Worm (Caenorhabditis elegans) whole organism, young adult: ENCODE measurements around the gene F55A11.8.

Experiments
- B0035.1 ChIP-seq: sonication (generic microtip); optimal IDR thresholded peaks from 2 replicates; lab custom pipeline; 2016; ENCODE audit warnings: missing genetic modification characterization, mild to moderate bottlenecking, missing compliant biosample characterization, missing genotype, missing genetic modification reagents
- F55B11.4 ChIP-seq: sonication (generic microtip); optimal IDR thresholded peaks from 2 replicates; lab custom pipeline; 2016; ENCODE audit warnings: missing compliant biosample characterization, missing genetic modification characterization, borderline replicate concordance; ENCODE audit not compliant: insufficient read depth
- K12H6.12 ChIP-seq: fragments of 200-800 bp; sonication (Bioruptor generic); optimal IDR thresholded peaks from 2 replicates; lab custom pipeline; 2018; ENCODE audit warnings: mild to moderate bottlenecking, missing genetic modification characterization, missing compliant biosample characterization
- T26A5.8 ChIP-seq: sonication (generic microtip); optimal IDR thresholded peaks from 2 replicates; lab custom pipeline; 2016; ENCODE audit warnings: missing genetic modification characterization, missing compliant biosample characterization
- Y53G8AR.9 ChIP-seq: fragments of 200-800 bp; sonication (Bioruptor generic); conservative IDR thresholded peaks from 2 replicates; pipeline ENCODE4 v1.3.6; 2022; ENCODE audit warnings: missing genetic modification reagents, missing genetic modification characterization, missing compliant biosample characterization
- Y67H2A.10 ChIP-seq: fragments of 200-800 bp; sonication (Bioruptor generic); conservative IDR thresholded peaks from 2 replicates; pipeline ENCODE4 v1.3.6; 2022; ENCODE audit warnings: missing genetic modification reagents, missing genetic modification characterization, missing compliant biosample characterization
- Y79H2A.3 ChIP-seq: fragments of 200-800 bp; sonication (Bioruptor generic); conservative IDR thresholded peaks from 2 replicates; pipeline ENCODE4 v1.3.6; 2022; ENCODE audit warnings: missing genetic modification reagents, missing genetic modification characterization, missing compliant biosample characterization
- Y95B8A.8 ChIP-seq: fragments of 200-800 bp; sonication (Bioruptor generic); IDR thresholded peaks from 2 replicates; pipeline ENCODE4 v1.3.6; 2022; ENCODE audit warnings: missing genetic modification reagents, missing genetic modification characterization, missing compliant biosample characterization
- ama-1 ChIP-seq, 3 experiments: fragments of 150-350 bp in 1 of 3; sonication (generic microtip) in 2 of 3; optimal IDR thresholded peaks; 2 replicates each; lab custom pipeline; 2014 to 2018; ENCODE audit warnings: missing biosample characterization in 2 of 3, missing genetic modification characterization in 2 of 3, missing genetic modification reagents in 2 of 3
- aptf-2 ChIP-seq: fragments of 200-800 bp; sonication (Bioruptor generic); conservative IDR thresholded peaks from 2 replicates; pipeline ENCODE4 v1.3.6; 2022; ENCODE audit warnings: missing genetic modification reagents, missing genetic modification characterization, missing compliant biosample characterization
- aptf-3 ChIP-seq: fragments of 200-800 bp; sonication (Bioruptor generic); IDR thresholded peaks from 2 replicates; pipeline ENCODE4 v1.3.6; 2022; ENCODE audit warnings: missing genetic modification characterization, missing compliant biosample characterization
- athp-1 ChIP-seq: sonication (generic microtip); optimal IDR thresholded peaks from 2 replicates; lab custom pipeline; 2017; ENCODE audit warnings: mild to moderate bottlenecking, missing genetic modification characterization, missing compliant biosample characterization
- attf-5 ChIP-seq: fragments of 200-800 bp; sonication (Bioruptor generic); optimal IDR thresholded peaks from 2 replicates; lab custom pipeline; 2018; ENCODE audit warnings: mild to moderate bottlenecking, missing genetic modification characterization, missing compliant biosample characterization
- ceh-40 ChIP-seq: fragments of 200-800 bp; sonication (Bioruptor generic); IDR thresholded peaks from 2 replicates; pipeline ENCODE4 v1.3.6; 2022; ENCODE audit warnings: missing genetic modification characterization, missing compliant biosample characterization
- ceh-58 ChIP-seq: fragments of 200-800 bp; sonication (Bioruptor generic); IDR thresholded peaks from 2 replicates; pipeline ENCODE4 v1.3.6; 2022; ENCODE audit warnings: missing genetic modification characterization, missing compliant biosample characterization
- ceh-79 ChIP-seq: sonication (generic microtip); optimal IDR thresholded peaks from 2 replicates; lab custom pipeline; 2017; ENCODE audit warnings: mild to moderate bottlenecking, missing genetic modification characterization, missing compliant biosample characterization
- chd-7 ChIP-seq: sonication (generic microtip); optimal IDR thresholded peaks from 2 replicates; lab custom pipeline; 2016; ENCODE audit warnings: mild to moderate bottlenecking, missing genetic modification characterization, moderate library complexity, missing compliant biosample characterization
- dox-1 ChIP-seq: fragments of 200-800 bp; sonication (Bioruptor generic); IDR thresholded peaks from 2 replicates; pipeline ENCODE4 v1.3.6; 2022; ENCODE audit warnings: missing genetic modification reagents, missing genetic modification characterization, missing compliant biosample characterization
- dpff-1 ChIP-seq: sonication (generic microtip); optimal IDR thresholded peaks from 2 replicates; lab custom pipeline; 2017; ENCODE audit warnings: mild to moderate bottlenecking, missing genetic modification characterization, missing compliant biosample characterization
- egl-44 ChIP-seq: fragments of 200-800 bp; sonication (Bioruptor generic); IDR thresholded peaks from 2 replicates; pipeline ENCODE4 v1.3.6; 2022; ENCODE audit warnings: missing genetic modification reagents, missing genetic modification characterization, missing compliant biosample characterization
- gei-17 ChIP-seq: fragments of 200-800 bp; sonication (Bioruptor generic); optimal IDR thresholded peaks from 2 replicates; lab custom pipeline; 2018; ENCODE audit warnings: mild to moderate bottlenecking, missing genetic modification characterization, missing compliant biosample characterization
- hlh-12 ChIP-seq: sonication (generic microtip); optimal IDR thresholded peaks from 2 replicates; lab custom pipeline; 2016; ENCODE audit warnings: missing genetic modification characterization, missing compliant biosample characterization
- hmg-1.2 ChIP-seq: fragments of 200-800 bp; sonication (Bioruptor generic); IDR thresholded peaks from 2 replicates; pipeline ENCODE4 v1.3.6; 2022; ENCODE audit warnings: missing genetic modification reagents, missing genetic modification characterization, missing compliant biosample characterization
- hsf-1 ChIP-seq: fragments of 200-800 bp; sonication (Bioruptor generic); IDR thresholded peaks from 2 replicates; pipeline ENCODE4 v1.3.6; 2022; ENCODE audit warnings: missing genetic modification reagents, missing genetic modification characterization, missing compliant biosample characterization
- let-607 ChIP-seq, 2 experiments: fragments of 200-800 bp in 1 of 2; sonication (Bioruptor generic) in 1 of 2; sonication (generic microtip) in 1 of 2; optimal IDR thresholded peaks; 2 replicates each; lab custom pipeline; 2016 to 2018; ENCODE audit warnings: mild to moderate bottlenecking in 2 of 2, missing compliant biosample characterization in 2 of 2, missing genetic modification characterization in 2 of 2, moderate library complexity in 2 of 2, missing genotype in 1 of 2
- lin-35 ChIP-seq, 3 experiments: fragments of 150-350 bp in 2 of 3; sonication (generic microtip) in 1 of 3; optimal IDR thresholded peaks; 2 replicates each; lab custom pipeline; 2014 to 2018; ENCODE audit warnings: missing biosample characterization in 3 of 3, missing genetic modification characterization in 3 of 3, missing genetic modification reagents in 3 of 3
- lir-1 ChIP-seq: fragments of 200-800 bp; sonication (Bioruptor generic); conservative IDR thresholded peaks from 2 replicates; pipeline ENCODE4 v1.3.6; 2022; ENCODE audit warnings: missing genetic modification reagents, missing genetic modification characterization, missing compliant biosample characterization
- nfya-2 ChIP-seq: fragments of 200-800 bp; sonication (Bioruptor generic); IDR thresholded peaks from 2 replicates; pipeline ENCODE4 v1.3.6; 2022; ENCODE audit warnings: missing genetic modification reagents, missing genetic modification characterization, missing compliant biosample characterization
- nfyb-1 ChIP-seq: fragments of 200-800 bp; sonication (Bioruptor generic); IDR thresholded peaks from 2 replicates; pipeline ENCODE4 v1.3.6; 2022; ENCODE audit warnings: missing genetic modification reagents, missing genetic modification characterization, missing compliant biosample characterization
- nhr-80 ChIP-seq: sonication (generic microtip); optimal IDR thresholded peaks from 2 replicates; lab custom pipeline; 2016; ENCODE audit warnings: missing genetic modification characterization, missing compliant biosample characterization
- pha-4 ChIP-seq: fragments of 150-350 bp; sonication (generic microtip); optimal IDR thresholded peaks from 2 replicates; lab custom pipeline; 2014; ENCODE audit warnings: missing biosample characterization, missing genetic modification reagents, missing genetic modification characterization
- sea-2 ChIP-seq: fragments of 200-800 bp; sonication (Bioruptor generic); IDR thresholded peaks from 2 replicates; pipeline ENCODE4 v1.3.6; 2022; ENCODE audit warnings: missing genetic modification characterization, missing compliant biosample characterization
- somi-1 ChIP-seq: fragments of 200-800 bp; sonication (Bioruptor generic); optimal IDR thresholded peaks from 2 replicates; lab custom pipeline; 2018; ENCODE audit warnings: mild to moderate bottlenecking, missing genetic modification characterization, missing compliant biosample characterization
- sptf-2 ChIP-seq: fragments of 200-800 bp; sonication (Bioruptor generic); optimal IDR thresholded peaks from 2 replicates; lab custom pipeline; 2018; ENCODE audit warnings: mild to moderate bottlenecking, missing genetic modification characterization, missing compliant biosample characterization
- tbp1 ChIP-seq: fragments of 200-800 bp; sonication (Bioruptor generic); optimal IDR thresholded peaks from 2 replicates; lab custom pipeline; 2018; ENCODE audit warnings: mild to moderate bottlenecking, missing genetic modification characterization, missing compliant biosample characterization
- tlf-1 ChIP-seq: fragments of 200-800 bp; sonication (Bioruptor generic); optimal IDR thresholded peaks from 2 replicates; lab custom pipeline; 2018; ENCODE audit warnings: mild to moderate bottlenecking, missing genetic modification characterization, missing compliant biosample characterization
- ztf-22 ChIP-seq: fragments of 200-800 bp; sonication (Bioruptor generic); optimal IDR thresholded peaks from 2 replicates; lab custom pipeline; 2018; ENCODE audit warnings: mild to moderate bottlenecking, missing genetic modification characterization, moderate library complexity, missing compliant biosample characterization

F55A11.8 gene

DNA sequence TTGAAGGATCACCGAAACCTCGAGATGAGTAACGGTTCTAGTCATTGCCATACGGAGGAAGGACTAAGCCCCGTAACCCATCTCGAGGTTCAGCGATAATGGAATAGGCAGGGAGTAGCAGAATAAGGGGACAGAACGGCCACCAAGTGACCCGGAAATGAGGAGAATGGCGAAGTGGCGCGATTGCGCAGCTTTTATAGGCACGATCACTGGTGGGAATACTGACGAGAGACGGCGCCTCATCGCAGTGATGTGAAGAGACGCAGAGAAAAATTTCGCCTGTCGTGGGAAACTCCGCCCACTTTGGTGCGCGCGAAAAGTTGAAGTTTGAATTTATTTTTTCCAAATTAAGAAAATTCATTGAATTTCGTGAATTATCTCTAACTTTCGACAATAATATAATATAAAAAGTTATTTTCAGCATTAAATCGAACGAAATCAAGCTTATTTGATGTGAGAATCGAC lies 17.9 kb upstream of the F55A11.8 start, which contains the start of gene F55A11.4 (continued):
- TF ChIP-seq ztf-22 (no peak), hmg-1.2 (peak; percentile 99)

DNA sequence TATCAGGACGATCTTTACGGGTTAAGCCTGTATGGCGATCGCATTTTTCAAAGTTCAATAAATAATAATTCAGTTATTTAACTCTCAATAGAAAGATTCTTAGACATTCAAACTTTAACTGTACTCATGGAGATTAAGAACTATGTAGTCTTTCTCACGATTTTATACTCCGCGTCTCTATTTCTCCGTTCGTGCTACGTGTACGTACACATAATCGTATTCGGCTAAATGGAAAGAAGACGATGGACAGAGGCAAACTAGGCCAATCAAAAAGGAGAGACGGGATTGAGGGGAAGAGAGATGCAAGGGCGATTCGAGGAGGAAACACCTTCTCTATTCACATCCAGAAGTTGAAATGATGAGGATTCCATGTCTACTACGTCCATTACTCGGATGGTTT lies 14.6 kb upstream of the F55A11.8 start, which contains the start of gene bus-18:
Gene bus-18, plus strand, starts transcription at position 301 of the 400 bp plus-strand sequence.
- TF ChIP-seq ceh-40 (GFP tag; lab: Robert Waterston, UW) = no peak
- TF ChIP-seq dpff-1 = no peak
- TF ChIP-seq B0035.1 = no peak
- TF ChIP-seq tlf-1 (GFP tag; lab: Kevin White, UChicago) = no peak
- no peak for TF ChIP-seq nfyb-1 (GFP tag; lab: Robert Waterston, UW)
- no peak for TF ChIP-seq ceh-79 (tag; lab: Kevin White, UChicago)
- TF ChIP-seq Y67H2A.10 (GFP tag; lab: Robert Waterston, UW) = no peak
- TF ChIP-seq Y53G8AR.9 (GFP tag; lab: Robert Waterston, UW) = no peak
- TF ChIP-seq pha-4 (tag; lab: Kevin White, UChicago) = no peak

DNA sequence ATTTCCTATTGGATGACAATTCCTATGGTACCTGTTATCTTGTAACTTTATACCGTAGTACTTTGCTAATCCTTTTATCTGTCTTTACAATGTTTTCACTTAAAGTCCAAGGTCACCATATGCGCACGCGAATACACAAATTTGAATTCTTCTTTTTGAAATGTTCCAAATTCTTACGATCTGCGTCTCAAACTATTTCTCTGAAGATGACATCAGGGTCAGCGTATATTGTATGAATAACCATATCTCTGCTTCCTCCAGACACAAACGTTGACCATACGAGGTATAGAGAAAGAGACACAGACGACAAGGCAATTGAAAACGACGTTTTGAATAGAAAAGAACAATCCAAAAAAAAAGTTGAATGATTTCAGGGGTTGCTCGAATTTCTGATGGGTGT lies 14.1 kb upstream of the F55A11.8 start:
- TF ChIP-seq nfya-2 (GFP tag; lab: Robert Waterston, UW) (no peak), lir-1 (GFP tag; lab: Robert Waterston, UW) (no peak), sptf-2 (no peak), ama-1 (optimal IDR thresholded peaks at IDR 0.05; lab: Kevin White, UChicago) (no peak), ama-1 (GFP tag; optimal IDR thresholded peaks at IDR 0.05; lab: Kevin White, UChicago) (no peak), sea-2 (GFP tag; lab: Robert Waterston, UW) (no peak), nhr-80 (tag; lab: Kevin White, UChicago) (peak; percentile 14), egl-44 (no peak), aptf-2 (no peak)

DNA sequence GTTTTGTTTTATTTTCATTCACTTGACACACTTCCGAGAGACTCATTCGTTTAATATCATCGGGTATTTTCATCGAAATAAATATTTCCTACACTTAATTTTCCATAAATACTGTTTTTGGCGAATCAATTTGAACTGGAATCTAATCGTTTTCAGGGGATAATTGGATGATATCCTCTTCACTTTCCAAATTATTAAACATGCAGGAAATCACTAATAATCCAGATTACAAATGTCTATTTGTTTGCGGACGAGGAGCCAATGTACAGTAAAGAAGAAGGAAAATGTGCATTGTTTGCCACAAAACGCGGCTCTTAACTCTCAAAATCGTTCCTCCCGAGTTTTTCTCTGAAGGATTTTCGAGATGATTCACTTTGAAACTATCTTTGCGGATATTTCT lies 11.4 kb upstream of the F55A11.8 start, which contains the start of gene F55A11.6:
Gene F55A11.6, plus strand, starts transcription at position 301 of the 400 bp plus-strand sequence.
- TF ChIP-seq aptf-3 (GFP tag; lab: Robert Waterston, UW) = no peak
- TF ChIP-seq gei-17 (GFP tag; lab: Kevin White, UChicago) = no peak
- no peak for TF ChIP-seq chd-7
- no peak for TF ChIP-seq dox-1
- no peak for TF ChIP-seq lin-35 (GFP tag; optimal IDR thresholded peaks at IDR 0.05; lab: Kevin White, UChicago)
- TF ChIP-seq attf-5 (GFP tag; lab: Kevin White, UChicago) = no peak
- TF ChIP-seq athp-1 (tag; lab: Kevin White, UChicago) = no peak
- no peak for TF ChIP-seq ceh-58 (GFP tag; lab: Robert Waterston, UW)
- no peak for TF ChIP-seq Y79H2A.3 (GFP tag; lab: Robert Waterston, UW)
- no peak for TF ChIP-seq F55B11.4
- no peak for TF ChIP-seq K12H6.12 (tag; lab: Kevin White, UChicago)
- no peak for TF ChIP-seq hsf-1 (GFP tag; lab: Robert Waterston, UW)
- no peak for TF ChIP-seq Y95B8A.8 (GFP tag; lab: Robert Waterston, UW)

DNA sequence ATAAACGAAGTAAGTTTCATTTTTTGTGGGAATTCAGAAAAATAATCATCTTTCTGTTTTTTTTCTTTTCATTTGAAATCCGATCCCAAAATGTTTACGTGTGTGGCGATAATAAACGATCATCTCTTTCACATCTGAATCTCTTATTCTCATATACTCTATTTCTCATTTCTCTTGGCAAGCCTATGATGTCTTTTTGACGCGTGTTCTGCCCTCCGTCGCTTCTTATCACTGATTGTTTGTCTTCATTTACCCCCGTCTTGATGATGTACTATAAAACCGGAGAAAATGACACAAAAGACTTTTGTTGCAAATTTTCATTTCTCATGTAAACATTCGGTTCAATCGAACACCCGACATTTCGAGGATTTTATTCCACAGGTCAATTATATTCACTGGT lies 10.1 kb upstream of the F55A11.8 start:
- TF ChIP-seq T26A5.8 (tag; lab: Kevin White, UChicago) (no peak), aptf-3 (GFP tag; lab: Robert Waterston, UW) (no peak), hlh-12 (tag; lab: Kevin White, UChicago) (no peak), nhr-80 (tag; lab: Kevin White, UChicago) (peak; percentile 72), let-607 (tag; optimal IDR thresholded peaks at IDR 0.05; lab: Kevin White, UChicago) (peak in 1 of 2 experiments; percentile 24), somi-1 (GFP tag; lab: Kevin White, UChicago) (peak; percentile 40), tbp1 (GFP tag; lab: Kevin White, UChicago) (peak; percentile 12)
